Worm (Caenorhabditis elegans): ENCODE measurements around the gene EEED8.14.

- no peak for TF ChIP-seq fos-1 (tag; optimal IDR thresholded peaks at IDR 0.05)
- no peak for TF ChIP-seq mab-5 (tag; optimal IDR thresholded peaks at IDR 0.05)
- no peak for TF ChIP-seq nhr-12 (tag; optimal IDR thresholded peaks at IDR 0.05)
- TF ChIP-seq ama-1 (optimal IDR thresholded peaks at IDR 0.05), result no peak
- no peak for TF ChIP-seq nhr-77 (tag; optimal IDR thresholded peaks at IDR 0.05)
- no peak for TF ChIP-seq nhr-10 (tag; optimal IDR thresholded peaks at IDR 0.05)
- no peak for TF ChIP-seq nhr-25 (tag; optimal IDR thresholded peaks at IDR 0.05)
- no peak for TF ChIP-seq lin-13 (GFP tag; optimal IDR thresholded peaks at IDR 0.05)
- TF ChIP-seq unc-39 (tag; optimal IDR thresholded peaks at IDR 0.05), result no peak
- TF ChIP-seq nhr-11 (tag; optimal IDR thresholded peaks at IDR 0.05), result no peak
- TF ChIP-seq unc-62 (GFP tag; optimal IDR thresholded peaks at IDR 0.05), result no peak
- TF ChIP-seq lin-39 (tag; optimal IDR thresholded peaks at IDR 0.05), result no peak
- no peak for TF ChIP-seq peb-1 (tag; optimal IDR thresholded peaks at IDR 0.05)
These were observed 4.5 kb upstream of the EEED8.14 start for ce11 chrII:5418317-5418716.
